Worm (Caenorhabditis elegans) whole organism, L2 larva: ENCODE measurements around the gene F55E10.1.

Experiments
- C34F6.9 ChIP-seq: fragments of 150-350 bp; optimal IDR thresholded peaks from 2 replicates; lab custom pipeline; 2014; ENCODE audit warnings: missing biosample characterization, missing genetic modification characterization
- blmp-1 ChIP-seq: sonication (generic microtip); optimal IDR thresholded peaks from 2 replicates; lab custom pipeline; 2017; ENCODE audit warnings: missing genetic modification characterization, mild to moderate bottlenecking, missing compliant biosample characterization, antibody characterized with exemption, moderate library complexity; ENCODE audit not compliant: insufficient read depth
- ceh-16 ChIP-seq: fragments of 150-350 bp; optimal IDR thresholded peaks from 2 replicates; lab custom pipeline; 2014; ENCODE audit warnings: missing biosample characterization, missing genetic modification characterization
- egl-27 ChIP-seq: sonication (generic microtip); optimal IDR thresholded peaks from 3 replicates; lab custom pipeline; 2017; ENCODE audit warnings: missing biosample characterization, missing genetic modification reagents, missing genetic modification characterization
- elt-3 ChIP-seq: sonication (generic microtip); optimal IDR thresholded peaks from 2 replicates; lab custom pipeline; 2017; ENCODE audit warnings: missing biosample characterization, missing genetic modification characterization
- nhr-237 ChIP-seq: fragments of 150-350 bp; optimal IDR thresholded peaks from 2 replicates; lab custom pipeline; 2014; ENCODE audit warnings: missing biosample characterization, missing genetic modification characterization
- ztf-11 ChIP-seq: sonication (generic microtip); optimal IDR thresholded peaks from 2 replicates; lab custom pipeline; 2017; ENCODE audit warnings: missing biosample characterization, missing genetic modification characterization

- TF ChIP-seq ztf-11 (tag; lab: Kevin White, UChicago) (no peak), C34F6.9 (no peak), elt-3 (tag; lab: Kevin White, UChicago) (no peak), egl-27 (tag; lab: Kevin White, UChicago) (no peak), ceh-16 (tag; lab: Kevin White, UChicago) (no peak), nhr-237 (no peak), blmp-1 (tag; lab: Kevin White, UChicago) (no peak)
Measured at ce11 chrX:8308491-8308890, 33.3 kb upstream of the F55E10.1 start.
